Fruit fly (Drosophila melanogaster): ENCODE data around the gene CG31370.
A peak's percentile ranks its signal among the peaks of the same experiment; 100 is the strongest.

CG31370 gene

dm6 chr3R:25262322-25262761 is 39.9 kb upstream of the CG31370 start, which contains the start of the genes Kdsr and CG11858 (continued):
- peak; percentile 52; the same call in 1 of the 2 replicates for TF ChIP-seq cas (GFP tag; IDR thresholded peaks at IDR 0.05)
- TF ChIP-seq CG10274 (GFP tag; optimal IDR thresholded peaks at IDR 0.05): no peak
- peak; percentile 35 for TF ChIP-seq kay (GFP tag; optimal IDR thresholded peaks at IDR 0.05)
- TF ChIP-seq HLH4C (GFP tag; IDR thresholded peaks at IDR 0.05; ENCODE audit: partially characterized antibody): no peak
- no peak for TF ChIP-seq da (GFP tag; optimal IDR thresholded peaks at IDR 0.05)
- 0 out of 2 replicates have a peak, but pooled peaks have one; percentile 34 for TF ChIP-seq CG10959 (GFP tag; IDR thresholded peaks at IDR 0.05)
- peak; percentile 3 for TF ChIP-seq Side (GFP tag; optimal IDR thresholded peaks at IDR 0.05)
- TF ChIP-seq trem (tag; optimal IDR thresholded peaks at IDR 0.05): peak; percentile 38
- peak; percentile 35; the same call in 1 of the 2 replicates for TF ChIP-seq CG5953 (GFP tag; IDR thresholded peaks at IDR 0.05)
- TF ChIP-seq ash1 (GFP tag; optimal IDR thresholded peaks at IDR 0.05): no peak
- TF ChIP-seq CG16815 (GFP tag; optimal IDR thresholded peaks at IDR 0.05): peak; percentile 13
- peak; percentile 29 for TF ChIP-seq CG17385 (GFP tag; optimal IDR thresholded peaks at IDR 0.05)
- peak; percentile 40; the same call in 1 of the 2 replicates for TF ChIP-seq E2f1 (GFP tag; IDR thresholded peaks at IDR 0.05)
- peak; percentile 35; the same call in 1 of the 2 replicates for TF ChIP-seq CG7372 (GFP tag; IDR thresholded peaks at IDR 0.05)
- peak; percentile 77 for TF ChIP-seq CG14014 (GFP tag; IDR thresholded peaks at IDR 0.05)
- TF ChIP-seq aop (GFP tag; IDR thresholded peaks at IDR 0.05): no peak
- no peak for TF ChIP-seq CkIIα-i1 (GFP tag; IDR thresholded peaks at IDR 0.05)
- TF ChIP-seq trh (GFP tag; optimal IDR thresholded peaks at IDR 0.05): no peak
- TF ChIP-seq MBD-R2 (GFP tag; IDR thresholded peaks at IDR 0.05): peak; percentile 86
- no peak for TF ChIP-seq CG1529 (GFP tag; optimal IDR thresholded peaks at IDR 0.05)
- TF ChIP-seq CG17359 (tag; optimal IDR thresholded peaks at IDR 0.05): no peak
- no peak for TF ChIP-seq yki (optimal IDR thresholded peaks at IDR 0.05)
- peak; percentile 67 for TF ChIP-seq Hmr (GFP tag; optimal IDR thresholded peaks at IDR 0.05)
- no peak for TF ChIP-seq CG11560 (tag; IDR thresholded peaks at IDR 0.05)
- TF ChIP-seq CG10209 (GFP tag; optimal IDR thresholded peaks at IDR 0.05): peak; percentile 38
- TF ChIP-seq NK7.1 (GFP tag; optimal IDR thresholded peaks at IDR 0.05): no peak
- TF ChIP-seq gfzf (GFP tag; optimal IDR thresholded peaks at IDR 0.05): peak; percentile 66
- peak; percentile 49 to 56 for TF ChIP-seq chif (GFP tag; optimal IDR thresholded peaks at IDR 0.05)
- TF ChIP-seq bab2 (GFP tag; optimal IDR thresholded peaks at IDR 0.05): peak; percentile 40
- TF ChIP-seq ato (GFP tag; IDR thresholded peaks at IDR 0.05; ENCODE audit: partially characterized antibody): no peak
- peak; percentile 61 for TF ChIP-seq al (GFP tag; IDR thresholded peaks at IDR 0.05)
- TF ChIP-seq CG18764 (GFP tag; optimal IDR thresholded peaks at IDR 0.05): peak; percentile 27
- TF ChIP-seq dm (GFP tag; optimal IDR thresholded peaks at IDR 0.05): peak; percentile 74
- TF ChIP-seq CG12104 (GFP tag; optimal IDR thresholded peaks at IDR 0.05): peak; percentile 32
- TF ChIP-seq GATAe (GFP tag; conservative IDR thresholded peaks at IDR 0.05): peak; percentile 61
- TF ChIP-seq mld (GFP tag; IDR thresholded peaks at IDR 0.05; ENCODE audit: partially characterized antibody): no peak
- peak; percentile 57 for TF ChIP-seq CG13894 (tag; optimal IDR thresholded peaks at IDR 0.05)
- TF ChIP-seq CG17829 (tag; optimal IDR thresholded peaks at IDR 0.05): peak; percentile 56
- TF ChIP-seq Usf (GFP tag; optimal IDR thresholded peaks at IDR 0.05): no peak
- 0 out of 3 replicates have a peak, but pooled peaks have one; percentile 34 for TF ChIP-seq CG11456 (GFP tag; IDR thresholded peaks at IDR 0.05)
- peak; percentile 64; the same call in 1 of the 2 replicates for TF ChIP-seq CG13287 (GFP tag; IDR thresholded peaks at IDR 0.05; ENCODE audit: partially characterized antibody)
- TF ChIP-seq CG6254 (GFP tag; optimal IDR thresholded peaks at IDR 0.05): no peak
- no peak for TF ChIP-seq gt (GFP tag; IDR thresholded peaks at IDR 0.05)
- TF ChIP-seq stc (GFP tag; IDR thresholded peaks at IDR 0.05): 0 out of 2 replicates have a peak, but pooled peaks have one; percentile 10
- TF ChIP-seq CG4820 (GFP tag; optimal IDR thresholded peaks at IDR 0.05): peak; percentile 23
- no peak for TF ChIP-seq inv (GFP tag; IDR thresholded peaks at IDR 0.05; ENCODE audit: partially characterized antibody)
- peak; percentile 71 for TF ChIP-seq CG18476 (GFP tag; optimal IDR thresholded peaks at IDR 0.05)
- peak; percentile 75 for TF ChIP-seq PHDP (tag; optimal IDR thresholded peaks at IDR 0.05)
- TF ChIP-seq CG11093 (GFP tag; IDR thresholded peaks at IDR 0.05): peak; percentile 53; the same call in 1 of the 3 replicates
- peak; percentile 27 for TF ChIP-seq Bdp1 (GFP tag; optimal IDR thresholded peaks at IDR 0.05)
- no peak for TF ChIP-seq Trl (optimal IDR thresholded peaks at IDR 0.05)
- TF ChIP-seq Trl (GFP tag; optimal IDR thresholded peaks at IDR 0.05): peak; percentile 36

All from whole organism, embryonic.